Fruit fly (Drosophila melanogaster): Measurements from ENCODE around the gene CG9451.

The CG9451 gene

DNA sequence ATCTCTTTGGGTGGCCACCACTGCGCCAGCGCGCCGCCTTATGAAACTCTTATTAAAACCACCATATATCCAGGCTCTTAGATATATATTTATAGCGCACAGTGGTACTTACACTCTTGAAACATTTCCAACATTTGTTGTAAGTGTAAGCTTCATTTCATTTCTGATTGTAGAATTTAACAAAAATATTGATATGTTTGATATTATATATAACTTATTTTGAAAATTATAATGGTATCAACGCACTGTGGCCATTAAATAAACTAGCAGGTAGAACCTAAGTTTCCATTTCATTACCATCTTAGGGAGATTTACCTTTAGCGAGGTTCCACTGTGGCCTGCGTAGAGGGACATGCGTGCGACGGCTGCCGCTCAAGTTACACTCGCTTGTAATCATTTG, 24.1 kb upstream of the CG9451 start:
- TF ChIP-seq CG11456 (GFP tag; IDR thresholded peaks at IDR 0.05) (no peak), CG1603 (tag; optimal IDR thresholded peaks at IDR 0.05) (no peak), GATAe (GFP tag; conservative IDR thresholded peaks at IDR 0.05) (no peak), CG31441 (GFP tag; IDR thresholded peaks at IDR 0.05) (no peak), fd3F (GFP tag; optimal IDR thresholded peaks at IDR 0.05) (no peak), CG11723 (GFP tag; optimal IDR thresholded peaks at IDR 0.05) (no peak), CG12942 (GFP tag; optimal IDR thresholded peaks at IDR 0.05) (no peak)

DNA sequence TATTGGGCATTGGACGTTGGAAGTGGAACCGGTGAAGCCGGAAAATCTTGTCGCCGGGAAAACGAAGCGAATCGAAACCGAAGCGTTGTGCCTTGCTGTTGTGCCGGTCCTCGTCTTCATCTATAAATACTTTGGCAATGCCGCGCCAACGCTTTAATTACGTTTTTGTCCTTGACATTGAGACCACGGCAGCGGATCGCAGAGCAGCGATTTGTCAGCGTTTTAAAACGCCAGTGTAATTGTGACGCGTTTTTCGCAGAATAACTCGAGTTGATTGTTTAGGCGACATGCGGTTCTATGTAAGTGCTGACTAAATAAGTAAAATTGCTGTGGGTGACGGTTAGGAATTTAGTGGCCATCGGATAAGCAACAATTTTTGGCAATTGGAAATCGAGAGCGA, 20.5 kb upstream of the CG9451 start:
- TF ChIP-seq CG17328 (GFP tag; IDR thresholded peaks at IDR 0.05) (no peak), CG8359 (GFP tag; optimal IDR thresholded peaks at IDR 0.05; ENCODE audit: borderline replicate concordance) (peak; percentile 93), Bdp1 (GFP tag; optimal IDR thresholded peaks at IDR 0.05) (no peak)

DNA sequence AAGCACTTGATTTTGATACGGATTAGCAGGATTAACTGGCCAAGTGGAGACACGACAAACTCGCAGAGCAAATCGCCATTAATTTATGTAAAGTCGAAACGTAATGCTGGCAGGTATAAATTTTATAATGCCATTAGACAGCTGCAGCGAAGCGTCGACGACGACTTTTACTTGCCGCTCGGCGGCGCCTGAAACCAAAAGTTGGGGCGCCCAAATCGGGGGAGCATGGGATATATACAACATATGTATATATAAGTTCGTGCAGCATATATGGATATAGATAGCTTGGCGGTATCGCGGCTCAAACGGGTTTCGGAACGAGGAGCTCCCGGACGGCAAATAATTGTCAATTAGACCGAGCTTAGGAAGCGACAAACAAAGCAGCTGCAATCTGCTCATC, 20.0 kb upstream of the CG9451 start, which contains the start of gene Cpr76Bc:
TSS of gene Cpr76Bc (plus strand) at position 301 of the 400 bp plus-strand sequence.
- peak; percentile 26 for TF ChIP-seq Ets65A (GFP tag)
- peak; percentile 12 for TF ChIP-seq oc (tag; optimal IDR thresholded peaks at IDR 0.05)
- no peak for TF ChIP-seq CG12659 (GFP tag; optimal IDR thresholded peaks at IDR 0.05)
- TF ChIP-seq dm (GFP tag; optimal IDR thresholded peaks at IDR 0.05), result no peak
- TF ChIP-seq Drgx (GFP tag; IDR thresholded peaks at IDR 0.05), result 0 out of 2 replicates have a peak, but pooled peaks have one; percentile 37

DNA sequence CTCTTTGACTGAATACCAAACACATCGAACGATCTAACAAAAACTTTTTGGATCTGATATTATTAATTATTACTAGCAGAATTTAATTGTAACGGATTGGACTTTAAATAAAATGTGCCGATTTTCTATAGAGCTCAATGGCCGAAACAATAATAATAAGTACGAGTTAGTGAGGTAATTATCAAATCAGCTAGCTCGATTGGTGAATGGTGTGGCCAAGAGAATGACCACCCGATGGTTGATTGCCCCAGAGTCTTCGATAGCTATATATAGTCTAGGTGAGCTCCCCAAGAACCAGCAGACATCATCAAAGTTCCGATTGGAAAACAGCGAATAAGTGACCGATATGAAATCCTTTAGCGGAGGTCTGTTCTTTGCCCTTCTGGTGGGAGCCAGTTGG, 18.8 kb upstream of the CG9451 start, which contains the start of gene Cpr76Bb:
TSS of gene Cpr76Bb (plus strand) at position 301 of the 400 bp plus-strand sequence.
- TF ChIP-seq CG10462 (GFP tag; optimal IDR thresholded peaks at IDR 0.05), result no peak
- TF ChIP-seq abd-A (tag; optimal IDR thresholded peaks at IDR 0.05), result no peak
- no peak for TF ChIP-seq CG2120 (GFP tag; optimal IDR thresholded peaks at IDR 0.05)
- no peak for TF ChIP-seq Ets97D (GFP tag; optimal IDR thresholded peaks at IDR 0.05)
- TF ChIP-seq yki (optimal IDR thresholded peaks at IDR 0.05), result no peak
- no peak for TF ChIP-seq Dad (GFP tag; optimal IDR thresholded peaks at IDR 0.05)
- no peak for TF ChIP-seq unc-4 (GFP tag; IDR thresholded peaks at IDR 0.05; ENCODE audit: partially characterized antibody)
- no peak for TF ChIP-seq hth (optimal IDR thresholded peaks at IDR 0.05)
- TF ChIP-seq CG2116 (GFP tag; optimal IDR thresholded peaks at IDR 0.05), result no peak
- no peak for TF ChIP-seq al (GFP tag; IDR thresholded peaks at IDR 0.05)
- TF ChIP-seq Bgb (GFP tag; IDR thresholded peaks at IDR 0.05; ENCODE audit: partially characterized antibody), result no peak
- no peak for TF ChIP-seq Nf-YC (tag; optimal IDR thresholded peaks at IDR 0.05)
- TF ChIP-seq gfzf (GFP tag; optimal IDR thresholded peaks at IDR 0.05), result no peak
- no peak for TF ChIP-seq Dp (GFP tag; optimal IDR thresholded peaks at IDR 0.05)
- no peak for TF ChIP-seq CG42726 (GFP tag; IDR thresholded peaks at IDR 0.05; ENCODE audit: partially characterized antibody)
- no peak for TF ChIP-seq CG17912 (GFP tag; optimal IDR thresholded peaks at IDR 0.05)

DNA sequence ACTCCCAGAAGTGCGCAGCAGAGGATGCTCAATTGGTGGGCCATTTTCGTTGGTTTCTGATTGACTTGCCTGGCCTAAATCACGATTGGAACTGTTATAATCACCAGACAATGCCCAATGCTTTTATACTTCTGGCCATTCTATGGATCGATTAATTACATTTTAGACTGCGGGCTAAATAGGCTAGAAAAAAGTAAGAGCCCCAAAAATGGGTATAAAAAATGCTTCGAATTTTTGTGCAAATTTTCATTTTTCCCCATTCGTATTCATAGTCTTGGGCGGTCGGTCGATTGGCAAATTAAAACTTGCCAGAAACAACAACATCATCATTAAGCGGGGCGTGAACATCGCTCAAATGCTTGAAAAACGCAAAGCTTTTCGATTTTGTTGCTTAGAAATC, 17.6 kb upstream of the CG9451 start, which contains the start of gene Cpr76Ba:
TSS of gene Cpr76Ba (minus strand) at position 101 of the 400 bp plus-strand sequence.
- no peak for TF ChIP-seq CG18476 (GFP tag; optimal IDR thresholded peaks at IDR 0.05)
- TF ChIP-seq eyg (GFP tag; optimal IDR thresholded peaks at IDR 0.05), result no peak

DNA sequence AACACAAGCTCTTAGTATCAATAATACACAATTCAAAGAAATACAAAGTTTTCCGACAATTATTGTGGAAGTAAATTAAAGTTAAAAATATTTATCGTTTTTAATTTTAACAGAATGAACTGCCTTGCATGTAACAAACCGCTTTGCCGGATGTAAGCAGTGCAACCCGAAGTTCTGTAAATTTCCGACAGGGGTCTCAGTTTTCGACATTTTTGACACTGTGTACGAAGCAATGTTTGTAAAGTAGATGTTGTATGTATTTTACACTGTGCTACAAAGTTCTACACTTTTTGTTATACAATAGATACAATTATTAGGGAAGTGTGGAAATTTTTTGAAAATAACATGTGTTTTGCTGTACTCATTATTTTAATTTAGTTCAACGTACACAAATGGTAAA, 15.9 kb upstream of the CG9451 start:
- peak; percentile 82 for TF ChIP-seq Dip3 (GFP tag; optimal IDR thresholded peaks at IDR 0.05)
- TF ChIP-seq exex (tag; optimal IDR thresholded peaks at IDR 0.05), result no peak
- TF ChIP-seq CG16813 (GFP tag; IDR thresholded peaks at IDR 0.05; ENCODE audit: partially characterized antibody), result peak; percentile 58; the same call in 2 of the 3 replicates
- TF ChIP-seq CG5953 (GFP tag; IDR thresholded peaks at IDR 0.05), result peak; percentile 87
- peak; percentile 92 for TF ChIP-seq CG14441 (GFP tag; IDR thresholded peaks at IDR 0.05)
- TF ChIP-seq h (optimal IDR thresholded peaks at IDR 0.05), result no peak
- peak; percentile 76 for TF ChIP-seq Atf-2 (GFP tag; optimal IDR thresholded peaks at IDR 0.05)
- peak; percentile 93 for TF ChIP-seq Pdp1 (GFP tag; optimal IDR thresholded peaks at IDR 0.05)
- TF ChIP-seq Hand (GFP tag; optimal IDR thresholded peaks at IDR 0.05), result no peak
- TF ChIP-seq PHDP (tag; optimal IDR thresholded peaks at IDR 0.05), result no peak
- peak; percentile 97 for TF ChIP-seq bcd (GFP tag; optimal IDR thresholded peaks at IDR 0.05)
- peak; percentile 86 for TF ChIP-seq stc (GFP tag; IDR thresholded peaks at IDR 0.05)
- peak; percentile 91 for TF ChIP-seq sisA (GFP tag; IDR thresholded peaks at IDR 0.05)
